Worm (Caenorhabditis elegans) whole organism, L1 larva: ENCODE measurements around the gene F59C12.3.

ENCODE experiments used
- C04F5.9 ChIP-seq: sonication (generic microtip); optimal IDR thresholded peaks from 2 replicates; lab custom pipeline; 2016; ENCODE audit warnings: missing genetic modification characterization, missing compliant biosample characterization
- C16A3.4 ChIP-seq: fragments of 150-350 bp; optimal IDR thresholded peaks from 2 replicates; lab custom pipeline; 2014; ENCODE audit warnings: missing biosample characterization, missing genetic modification characterization
- C34B4.2 ChIP-seq: sonication (generic microtip); optimal IDR thresholded peaks from 2 replicates; lab custom pipeline; 2017; ENCODE audit warnings: mild to moderate bottlenecking, missing genetic modification characterization, missing compliant biosample characterization
- Y116A8C.19 ChIP-seq: sonication (generic microtip); optimal IDR thresholded peaks from 2 replicates; lab custom pipeline; 2016; ENCODE audit warnings: missing compliant biosample characterization, missing genetic modification characterization, borderline replicate concordance
- aha-1 ChIP-seq: fragments of 150-350 bp; optimal IDR thresholded peaks from 2 replicates; lab custom pipeline; 2014; ENCODE audit warnings: missing biosample characterization, missing genetic modification characterization
- ceh-8 ChIP-seq: fragments of 200-800 bp; sonication (Bioruptor generic); optimal IDR thresholded peaks from 2 replicates; lab custom pipeline; 2018; ENCODE audit warnings: mild to moderate bottlenecking, missing genetic modification characterization, moderate library complexity, missing compliant biosample characterization
- ces-1 ChIP-seq: fragments of 150-350 bp; optimal IDR thresholded peaks from 2 replicates; lab custom pipeline; 2014; ENCODE audit warnings: missing biosample characterization, missing genetic modification reagents, missing genetic modification characterization
- dpl-1 ChIP-seq, 3 experiments: fragments of 150-350 bp in 2 of 3; sonication (generic microtip) in 1 of 3; optimal IDR thresholded peaks; 2 replicates each; lab custom pipeline; 2014 to 2017; ENCODE audit warnings: missing biosample characterization in 3 of 3, missing genetic modification characterization in 3 of 3, missing genetic modification reagents in 3 of 3
- efl-1 ChIP-seq, 4 experiments: fragments of 150-350 bp; optimal IDR thresholded peaks in 3 of 4; peaks in 1 of 4; 1 replicate in 1 of 4; 2 replicates in 3 of 4; lab custom pipeline; 2014; ENCODE audit warnings: missing biosample characterization in 2 of 4, missing genetic modification characterization in 2 of 4, missing genetic modification reagents in 2 of 4
- efl-3 ChIP-seq: fragments of 200-800 bp; sonication (Bioruptor generic); optimal IDR thresholded peaks from 2 replicates; lab custom pipeline; 2018; ENCODE audit warnings: mild to moderate bottlenecking, missing genetic modification characterization, missing compliant biosample characterization
- egl-13 ChIP-seq: sonication (generic microtip); optimal IDR thresholded peaks from 2 replicates; lab custom pipeline; 2016; ENCODE audit warnings: missing genotype, missing genetic modification reagents, missing genetic modification characterization, missing compliant biosample characterization
- ets-5 ChIP-seq: fragments of 200-800 bp; sonication (Bioruptor generic); IDR thresholded peaks from 2 replicates; pipeline ENCODE4 v1.3.6; 2022; ENCODE audit warnings: missing genetic modification characterization, missing compliant biosample characterization
- fkh-10 ChIP-seq: sonication (generic microtip); optimal IDR thresholded peaks from 2 replicates; lab custom pipeline; 2017; ENCODE audit warnings: missing biosample characterization, missing genetic modification reagents, missing genetic modification characterization
- fkh-8 ChIP-seq: sonication (generic microtip); optimal IDR thresholded peaks from 2 replicates; lab custom pipeline; 2016; ENCODE audit warnings: mild to moderate bottlenecking, missing genetic modification characterization, missing compliant biosample characterization
- fos-1 ChIP-seq: fragments of 150-350 bp; optimal IDR thresholded peaks from 2 replicates; lab custom pipeline; 2014; ENCODE audit warnings: missing biosample characterization, missing genetic modification characterization
- grh-1 ChIP-seq: fragments of 200-800 bp; sonication (Bioruptor generic); IDR thresholded peaks from 2 replicates; pipeline ENCODE4 v1.3.6; 2022; ENCODE audit warnings: missing genetic modification reagents, missing genetic modification characterization, missing compliant biosample characterization
- hlh-4 ChIP-seq: sonication (generic microtip); optimal IDR thresholded peaks from 2 replicates; lab custom pipeline; 2016; ENCODE audit warnings: mild to moderate bottlenecking, missing genetic modification characterization, missing compliant biosample characterization
- jun-1 ChIP-seq: fragments of 150-350 bp; optimal IDR thresholded peaks from 2 replicates; lab custom pipeline; 2014; ENCODE audit warnings: missing biosample characterization, missing genetic modification reagents, missing genetic modification characterization
- lin-13 ChIP-seq: fragments of 150-350 bp; optimal IDR thresholded peaks from 2 replicates; lab custom pipeline; 2014; ENCODE audit warnings: missing biosample characterization, missing genetic modification reagents, missing genetic modification characterization
- lin-14 ChIP-seq: fragments of 200-800 bp; sonication (Bioruptor generic); optimal IDR thresholded peaks from 2 replicates; lab custom pipeline; 2018; ENCODE audit warnings: mild to moderate bottlenecking, missing genetic modification characterization, moderate library complexity, missing compliant biosample characterization
- lin-15B ChIP-seq: fragments of 150-350 bp; sonication (generic microtip); optimal IDR thresholded peaks from 3 replicates; lab custom pipeline; 2014; ENCODE audit warnings: missing biosample characterization, missing genetic modification characterization
- lin-39 ChIP-seq: fragments of 150-350 bp; optimal IDR thresholded peaks from 2 replicates; lab custom pipeline; 2014; ENCODE audit warnings: missing biosample characterization, missing genetic modification reagents, missing genetic modification characterization
- lsy-2 ChIP-seq, 2 experiments: fragments of 150-350 bp; optimal IDR thresholded peaks; 2 replicates each; lab custom pipeline; 2014; ENCODE audit warnings: missing biosample characterization in 2 of 2, missing genetic modification characterization in 2 of 2
- mep-1 ChIP-seq: fragments of 150-350 bp; optimal IDR thresholded peaks from 2 replicates; lab custom pipeline; 2014; ENCODE audit warnings: missing biosample characterization, missing genetic modification characterization
- nhr-19 ChIP-seq: fragments of 200-800 bp; sonication (Bioruptor generic); conservative IDR thresholded peaks from 2 replicates; pipeline ENCODE4 v1.3.6; 2022; ENCODE audit warnings: missing genetic modification characterization, missing compliant biosample characterization
- nhr-20 ChIP-seq: sonication (generic microtip); optimal IDR thresholded peaks from 2 replicates; lab custom pipeline; 2016; ENCODE audit warnings: mild to moderate bottlenecking, missing genetic modification characterization, missing compliant biosample characterization
- nhr-237 ChIP-seq: fragments of 150-350 bp; optimal IDR thresholded peaks from 2 replicates; lab custom pipeline; 2014; ENCODE audit warnings: missing biosample characterization, missing genetic modification characterization
- nhr-47 ChIP-seq: sonication (generic microtip); optimal IDR thresholded peaks from 2 replicates; lab custom pipeline; 2016; ENCODE audit warnings: mild to moderate bottlenecking, missing genetic modification characterization, moderate library complexity, missing compliant biosample characterization
- nhr-71 ChIP-seq: sonication (generic microtip); optimal IDR thresholded peaks from 2 replicates; lab custom pipeline; 2016; ENCODE audit warnings: mild to moderate bottlenecking, missing genetic modification characterization, moderate library complexity, missing compliant biosample characterization
- nhr-77 ChIP-seq: fragments of 150-350 bp; optimal IDR thresholded peaks from 2 replicates; lab custom pipeline; 2014; ENCODE audit warnings: missing biosample characterization, missing genetic modification characterization
- nhr-84 ChIP-seq: sonication (generic microtip); optimal IDR thresholded peaks from 2 replicates; lab custom pipeline; 2017; ENCODE audit warnings: missing biosample characterization, missing genetic modification characterization
- skn-1 ChIP-seq: fragments of 150-350 bp; optimal IDR thresholded peaks from 2 replicates; lab custom pipeline; 2014; ENCODE audit warnings: missing biosample characterization, missing genetic modification characterization
- sup-37 ChIP-seq: fragments of 200-800 bp; sonication (Bioruptor generic); optimal IDR thresholded peaks from 2 replicates; lab custom pipeline; 2018; ENCODE audit warnings: mild to moderate bottlenecking, missing genetic modification characterization, missing compliant biosample characterization
- swsn-7 ChIP-seq: sonication (generic microtip); optimal IDR thresholded peaks from 2 replicates; lab custom pipeline; 2016; ENCODE audit warnings: missing genetic modification characterization, missing compliant biosample characterization
- tbx-2 ChIP-seq: sonication (generic microtip); optimal IDR thresholded peaks from 2 replicates; lab custom pipeline; 2016; ENCODE audit warnings: missing genetic modification characterization, missing compliant biosample characterization
- unc-30 ChIP-seq: sonication (generic microtip); optimal IDR thresholded peaks from 2 replicates; lab custom pipeline; 2017; ENCODE audit warnings: missing biosample characterization, missing genetic modification characterization
- unc-86 ChIP-seq: sonication (generic microtip); optimal IDR thresholded peaks from 2 replicates; lab custom pipeline; 2016; ENCODE audit warnings: missing genetic modification characterization, missing compliant biosample characterization
- unc-98 ChIP-seq: fragments of 200-800 bp; sonication (Bioruptor generic); IDR thresholded peaks from 2 replicates; pipeline ENCODE4 v1.3.6; 2022; ENCODE audit warnings: missing genetic modification characterization, missing compliant biosample characterization
- ztf-11 ChIP-seq, 2 experiments: sonication (generic microtip); optimal IDR thresholded peaks; 2 replicates each; lab custom pipeline; 2016 to 2017; ENCODE audit warnings: missing genetic modification characterization in 2 of 2, missing biosample characterization in 1 of 2, missing compliant biosample characterization in 1 of 2
- ztf-4 ChIP-seq: fragments of 150-350 bp; optimal IDR thresholded peaks from 2 replicates; lab custom pipeline; 2014; ENCODE audit warnings: missing biosample characterization, missing genetic modification characterization

Gene F59C12.3

DNA sequence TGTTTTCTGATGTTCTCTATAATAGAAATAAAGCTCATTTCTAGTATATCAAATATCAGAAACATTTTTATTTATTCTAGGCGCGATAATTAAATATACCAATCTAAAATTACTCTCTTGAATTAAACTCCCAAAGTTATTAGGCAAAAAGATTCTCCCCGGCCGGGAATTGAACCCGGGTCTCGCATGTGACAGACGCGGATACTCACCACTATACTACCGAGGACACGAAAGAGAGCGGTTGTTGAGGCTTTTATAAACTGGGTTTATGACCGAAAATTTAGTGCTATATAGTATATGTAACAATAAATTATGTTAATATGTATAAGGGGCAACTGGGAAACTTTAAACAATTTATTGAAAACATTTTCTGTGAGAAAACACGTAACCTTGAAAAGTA lies 4.8 kb downstream of the F59C12.3 start (continued):
- TF ChIP-seq efl-1 (optimal IDR thresholded peaks at IDR 0.05; lab: Kevin White, UChicago), result no peak
- TF ChIP-seq efl-1 (GFP tag; optimal IDR thresholded peaks at IDR 0.05 in 1 of 2; lab: Kevin White, UChicago), result peak in 1 of 2 experiments; percentile 43
- TF ChIP-seq lin-15B (tag; lab: Kevin White, UChicago), result no peak
- TF ChIP-seq Y116A8C.19 (tag; lab: Kevin White, UChicago), result no peak
- TF ChIP-seq unc-30 (tag; lab: Kevin White, UChicago), result no peak
- no peak for TF ChIP-seq ceh-8 (GFP tag; lab: Kevin White, UChicago)
- TF ChIP-seq nhr-20 (tag; lab: Kevin White, UChicago), result peak; percentile 54
- TF ChIP-seq egl-13 (tag; lab: Kevin White, UChicago), result peak; percentile 43
- TF ChIP-seq efl-3 (GFP tag; lab: Kevin White, UChicago), result no peak
- peak; percentile 46 for TF ChIP-seq C16A3.4 (tag; lab: Kevin White, UChicago)
- TF ChIP-seq mep-1, result peak; percentile 72
- TF ChIP-seq fos-1, result no peak
- TF ChIP-seq dpl-1 (GFP tag; optimal IDR thresholded peaks at IDR 0.05; lab: Kevin White, UChicago), result peak in 1 of 3 experiments; percentile 13
- no peak for TF ChIP-seq unc-86 (tag; lab: Kevin White, UChicago)
- TF ChIP-seq lsy-2 (tag; optimal IDR thresholded peaks at IDR 0.05; lab: Kevin White, UChicago), result peak; percentile 14 to 16
- no peak for TF ChIP-seq skn-1 (tag; lab: Kevin White, UChicago)
- TF ChIP-seq tbx-2 (tag; lab: Kevin White, UChicago), result peak; percentile 22
- TF ChIP-seq ets-5 (GFP tag; lab: Robert Waterston, UW), result no peak
- no peak for TF ChIP-seq C34B4.2 (tag; lab: Kevin White, UChicago)
- no peak for TF ChIP-seq unc-98 (GFP tag; lab: Robert Waterston, UW)
- TF ChIP-seq grh-1 (GFP tag; lab: Robert Waterston, UW), result peak; percentile 33; the same call in 1 of the 2 replicates
- no peak for TF ChIP-seq ztf-4
- no peak for TF ChIP-seq ces-1 (GFP tag; lab: Kevin White, UChicago)
- peak; percentile 25 for TF ChIP-seq C04F5.9 (tag; lab: Kevin White, UChicago)
- TF ChIP-seq nhr-71 (tag; lab: Kevin White, UChicago), result peak; percentile 74
- TF ChIP-seq ztf-11 (tag; optimal IDR thresholded peaks at IDR 0.05; lab: Kevin White, UChicago), result no peak
- TF ChIP-seq fkh-8, result no peak
- peak; percentile 60 for TF ChIP-seq nhr-19 (GFP tag; lab: Robert Waterston, UW)
- TF ChIP-seq nhr-237 (tag; lab: Kevin White, UChicago), result no peak
- TF ChIP-seq, all 84 proteins: peak for 30

DNA sequence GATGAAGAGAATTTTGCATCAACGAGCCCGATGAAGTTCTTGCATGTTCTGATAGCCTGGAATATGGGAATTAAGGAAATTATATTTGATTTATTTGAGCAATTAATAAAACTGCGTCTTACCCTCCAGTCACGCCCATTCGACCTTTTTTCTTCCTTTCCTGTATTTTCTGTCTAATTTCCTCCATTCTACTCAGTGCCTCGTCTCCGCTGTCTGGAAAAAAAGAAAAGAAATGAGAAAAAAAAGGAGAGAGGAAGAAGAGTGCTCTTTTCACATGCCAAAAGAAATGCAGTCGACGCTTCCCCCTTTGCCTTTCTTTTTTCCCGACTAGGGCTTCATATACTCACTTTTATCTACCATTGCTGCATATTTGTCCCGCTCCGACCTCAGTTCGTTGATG lies 5.2 kb downstream of the F59C12.3 start:
- TF ChIP-seq fkh-10 (peak; percentile 1), ztf-4 (no peak)

DNA sequence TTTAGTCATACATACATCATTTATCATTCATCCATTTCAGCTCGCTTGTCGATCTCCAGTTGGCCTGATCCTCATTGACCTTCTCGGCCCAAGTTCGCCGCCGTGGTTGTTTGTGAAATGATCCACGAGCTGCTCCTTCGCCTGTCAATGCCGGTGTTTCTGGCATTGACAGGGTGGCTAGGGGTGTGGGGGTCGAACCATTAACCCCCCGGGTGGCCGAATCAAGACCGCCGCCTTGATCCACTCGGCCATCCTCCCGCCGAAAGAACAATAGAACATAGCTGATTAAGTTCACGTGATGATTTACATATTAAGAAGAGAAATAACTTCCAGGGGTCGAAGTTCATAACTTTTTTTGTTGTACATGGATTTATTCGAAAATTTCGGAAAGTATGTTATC lies 6.9 kb downstream of the F59C12.3 start, which contains the start of gene F59C12.4:
F59C12.4 (minus strand) TSS at position 166 of the 400 bp plus-strand sequence.
- TF ChIP-seq aha-1 (tag; lab: Kevin White, UChicago), result no peak
- peak; percentile 1 for TF ChIP-seq nhr-71 (tag; lab: Kevin White, UChicago)
- TF ChIP-seq efl-1 (optimal IDR thresholded peaks at IDR 0.05; lab: Kevin White, UChicago), result no peak
- peak in 1 of 2 experiments; percentile 57 for TF ChIP-seq efl-1 (GFP tag; optimal IDR thresholded peaks at IDR 0.05 in 1 of 2; lab: Kevin White, UChicago)
- TF ChIP-seq lin-14 (GFP tag; lab: Kevin White, UChicago), result peak; percentile 9

DNA sequence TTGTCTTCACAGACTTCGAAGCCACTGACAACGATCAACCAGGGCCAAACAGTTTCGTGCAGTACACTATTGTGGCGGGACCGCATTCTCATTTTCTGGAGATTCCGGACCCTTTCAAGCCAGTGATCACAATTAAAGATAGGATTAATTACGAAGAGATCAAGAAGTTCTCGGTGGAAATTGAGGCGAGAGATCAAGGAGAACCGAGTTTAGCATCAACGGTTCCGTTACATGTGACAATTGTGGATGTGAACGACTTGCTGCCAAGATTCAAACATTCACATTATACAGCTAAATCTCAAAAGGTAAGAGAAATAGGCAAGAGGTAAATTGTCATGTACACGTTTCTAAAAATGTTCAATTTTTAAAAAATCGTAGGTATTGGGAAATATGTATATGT lies 11.5 kb downstream of the F59C12.3 start:
- TF ChIP-seq hlh-4 (tag; lab: Kevin White, UChicago), result no peak
- no peak for TF ChIP-seq nhr-77
- TF ChIP-seq nhr-47 (tag; lab: Kevin White, UChicago), result no peak
- TF ChIP-seq lin-13 (GFP tag; lab: Kevin White, UChicago), result no peak
- TF ChIP-seq ceh-8 (GFP tag; lab: Kevin White, UChicago), result no peak
- TF ChIP-seq lin-39 (tag; lab: Kevin White, UChicago), result no peak
- TF ChIP-seq aha-1 (tag; lab: Kevin White, UChicago), result no peak
- TF ChIP-seq efl-3 (GFP tag; lab: Kevin White, UChicago), result no peak
- no peak for TF ChIP-seq lsy-2 (tag; optimal IDR thresholded peaks at IDR 0.05; lab: Kevin White, UChicago)
- no peak for TF ChIP-seq tbx-2 (tag; lab: Kevin White, UChicago)
- no peak for TF ChIP-seq unc-98 (GFP tag; lab: Robert Waterston, UW)
- TF ChIP-seq nhr-71 (tag; lab: Kevin White, UChicago), result no peak
- TF ChIP-seq swsn-7, result no peak
- no peak for TF ChIP-seq nhr-84 (tag; lab: Kevin White, UChicago)
- no peak for TF ChIP-seq sup-37 (GFP tag; lab: Kevin White, UChicago)
- no peak for TF ChIP-seq dpl-1 (GFP tag; optimal IDR thresholded peaks at IDR 0.05; lab: Kevin White, UChicago)
- TF ChIP-seq fkh-10, result no peak
- no peak for TF ChIP-seq jun-1 (tag; lab: Kevin White, UChicago)
- TF ChIP-seq egl-13 (tag; lab: Kevin White, UChicago), result no peak
